Worm (Caenorhabditis elegans): ENCODE measurements around the gene C30G12.1.
A peak's percentile ranks its signal among the peaks of the same experiment; 100 is the strongest.

The C30G12.1 gene

DNA sequence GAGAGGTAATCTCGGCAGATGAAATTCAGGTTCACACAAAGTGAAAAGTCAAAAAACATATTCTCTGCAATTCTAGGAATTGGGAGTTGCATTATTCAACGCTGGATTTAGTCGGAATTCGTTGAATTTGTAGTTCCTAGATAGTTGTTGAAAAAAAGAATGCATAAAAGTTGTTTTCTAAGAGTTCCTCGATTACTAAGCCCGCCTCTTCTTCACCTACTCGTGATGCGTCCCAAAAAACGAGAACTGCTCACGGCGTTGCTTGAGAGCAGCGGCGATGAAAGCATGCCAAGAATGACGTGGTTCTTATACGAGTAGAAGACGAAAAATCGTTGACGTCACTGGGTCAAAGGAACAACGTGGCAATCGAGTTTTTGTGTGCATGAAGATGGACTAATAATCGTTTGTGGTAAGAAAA is 25.9 kb downstream of the C30G12.1 start:
- no peak for TF ChIP-seq unc-39 (tag; optimal IDR thresholded peaks at IDR 0.05)
- TF ChIP-seq ceh-39 (tag; optimal IDR thresholded peaks at IDR 0.05) = no peak
- no peak for TF ChIP-seq lsy-2 (tag; optimal IDR thresholded peaks at IDR 0.05)
- TF ChIP-seq unc-62 (GFP tag; optimal IDR thresholded peaks at IDR 0.05) = no peak
- TF ChIP-seq nhr-28 (tag; optimal IDR thresholded peaks at IDR 0.05) = no peak
- no peak for TF ChIP-seq sptf-1 (tag; optimal IDR thresholded peaks at IDR 0.05)
- no peak for TF ChIP-seq drap-1 (GFP tag; optimal IDR thresholded peaks at IDR 0.05)
- TF ChIP-seq lin-13 (tag; optimal IDR thresholded peaks at IDR 0.05) = no peak
- TF ChIP-seq ces-1 (GFP tag; optimal IDR thresholded peaks at IDR 0.05) = no peak
- no peak for TF ChIP-seq nhr-237 (tag; optimal IDR thresholded peaks at IDR 0.05)
- no peak for TF ChIP-seq mep-1 (tag; optimal IDR thresholded peaks at IDR 0.05)

- no peak for TF ChIP-seq lin-13 (tag; optimal IDR thresholded peaks at IDR 0.05)
- TF ChIP-seq ces-1 (GFP tag; optimal IDR thresholded peaks at IDR 0.05) = peak; percentile 32
Measured at ce11 chrII:7326199-7326598, 27.1 kb downstream of the C30G12.1 start.

ce11 chrII:7326997-7327396 is 27.9 kb downstream of the C30G12.1 start:
- TF ChIP-seq ceh-39 (tag; optimal IDR thresholded peaks at IDR 0.05) (no peak), elt-3 (tag; optimal IDR thresholded peaks at IDR 0.05) (no peak), sptf-1 (tag; optimal IDR thresholded peaks at IDR 0.05) (no peak), nhr-237 (tag; optimal IDR thresholded peaks at IDR 0.05) (no peak), ceh-43 (GFP tag; optimal IDR thresholded peaks at IDR 0.05) (no peak), unc-120 (tag; optimal IDR thresholded peaks at IDR 0.05; ENCODE audit: poor library complexity, severe bottlenecking) (peak; percentile 20), lsy-2 (tag; optimal IDR thresholded peaks at IDR 0.05) (no peak), unc-62 (GFP tag; optimal IDR thresholded peaks at IDR 0.05) (peak; percentile 11), pha-4 (tag; optimal IDR thresholded peaks at IDR 0.05) (no peak), nhr-2 (tag; optimal IDR thresholded peaks at IDR 0.05) (no peak), hlh-1 (tag; optimal IDR thresholded peaks at IDR 0.05) (peak; percentile 12), lin-32 (GFP tag; optimal IDR thresholded peaks at IDR 0.05) (no peak), sem-2 (GFP tag; optimal IDR thresholded peaks at IDR 0.05) (no peak), unc-39 (tag; optimal IDR thresholded peaks at IDR 0.05) (no peak), flh-1 (GFP tag; optimal IDR thresholded peaks at IDR 0.05) (no peak), ceh-83 (GFP tag; optimal IDR thresholded peaks at IDR 0.05) (no peak), nhr-12 (tag; optimal IDR thresholded peaks at IDR 0.05) (no peak), mls-2 (tag; optimal IDR thresholded peaks at IDR 0.05) (no peak), cnd-1 (tag; optimal IDR thresholded peaks at IDR 0.05) (no peak), mep-1 (tag; optimal IDR thresholded peaks at IDR 0.05) (no peak), ces-1 (GFP tag; optimal IDR thresholded peaks at IDR 0.05) (peak; percentile 47), ztf-11 (tag; optimal IDR thresholded peaks at IDR 0.05) (no peak), bed-3 (GFP tag; optimal IDR thresholded peaks at IDR 0.05) (no peak), blmp-1 (tag; optimal IDR thresholded peaks at IDR 0.05) (no peak), lin-13 (tag; optimal IDR thresholded peaks at IDR 0.05) (no peak), tbx-8 (GFP tag; optimal IDR thresholded peaks at IDR 0.05) (no peak), M03D4.4 (tag; optimal IDR thresholded peaks at IDR 0.05) (no peak)

DNA sequence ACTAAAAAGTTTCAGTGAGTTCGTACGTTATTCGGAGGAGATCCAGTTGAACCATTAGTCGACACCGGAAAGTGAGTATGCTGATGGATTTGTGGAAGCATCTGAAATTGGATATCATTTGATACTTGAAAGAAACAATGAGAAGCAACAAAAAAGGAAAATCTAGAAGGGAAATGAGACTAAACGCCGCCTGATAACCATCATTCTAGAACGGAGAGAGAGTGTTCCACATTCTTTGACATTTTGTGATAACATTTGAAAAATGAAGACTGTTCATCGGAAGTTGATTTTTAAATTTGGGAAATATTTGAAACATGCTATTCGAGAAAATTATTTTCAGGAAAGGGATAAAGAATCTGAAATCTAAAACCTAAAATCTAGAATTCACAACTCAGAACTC is 32.1 kb downstream of the C30G12.1 start, which contains the start of gene npax-1:
Gene npax-1, minus strand, starts transcription at position 101 of the 400 bp plus-strand sequence.
- TF ChIP-seq nhr-12 (tag; optimal IDR thresholded peaks at IDR 0.05) = no peak
- TF ChIP-seq tbx-8 (GFP tag; optimal IDR thresholded peaks at IDR 0.05) = no peak
- no peak for TF ChIP-seq nhr-28 (tag; optimal IDR thresholded peaks at IDR 0.05)
- TF ChIP-seq lsy-2 (tag; optimal IDR thresholded peaks at IDR 0.05) = no peak
- TF ChIP-seq pha-4 (tag; optimal IDR thresholded peaks at IDR 0.05) = no peak
- TF ChIP-seq elt-1 (tag; optimal IDR thresholded peaks at IDR 0.05; ENCODE audit: borderline replicate concordance, insufficient read depth) = no peak
- no peak for TF ChIP-seq sptf-1 (tag; optimal IDR thresholded peaks at IDR 0.05)
- TF ChIP-seq flh-1 (GFP tag; optimal IDR thresholded peaks at IDR 0.05) = no peak
- TF ChIP-seq lin-13 (tag; optimal IDR thresholded peaks at IDR 0.05) = no peak
- no peak for TF ChIP-seq ceh-39 (tag; optimal IDR thresholded peaks at IDR 0.05)
- TF ChIP-seq hlh-1 (tag; optimal IDR thresholded peaks at IDR 0.05) = no peak
- TF ChIP-seq bed-3 (GFP tag; optimal IDR thresholded peaks at IDR 0.05) = no peak
- no peak for TF ChIP-seq ceh-43 (GFP tag; optimal IDR thresholded peaks at IDR 0.05)
- no peak for TF ChIP-seq zip-8 (tag; optimal IDR thresholded peaks at IDR 0.05)
- no peak for TF ChIP-seq nhr-76 (tag; optimal IDR thresholded peaks at IDR 0.05)

ce11 chrII:7337469-7337893 is 38.3 kb downstream of the C30G12.1 start:
- TF ChIP-seq pha-4 (tag; optimal IDR thresholded peaks at IDR 0.05) = peak; percentile 27
- TF ChIP-seq ceh-43 (GFP tag; optimal IDR thresholded peaks at IDR 0.05) = no peak
- TF ChIP-seq mep-1 (tag; optimal IDR thresholded peaks at IDR 0.05) = peak; percentile 50
